Fruit fly (Drosophila melanogaster): Measurements from ENCODE around the gene CkIalpha.

CkIalpha gene

DNA sequence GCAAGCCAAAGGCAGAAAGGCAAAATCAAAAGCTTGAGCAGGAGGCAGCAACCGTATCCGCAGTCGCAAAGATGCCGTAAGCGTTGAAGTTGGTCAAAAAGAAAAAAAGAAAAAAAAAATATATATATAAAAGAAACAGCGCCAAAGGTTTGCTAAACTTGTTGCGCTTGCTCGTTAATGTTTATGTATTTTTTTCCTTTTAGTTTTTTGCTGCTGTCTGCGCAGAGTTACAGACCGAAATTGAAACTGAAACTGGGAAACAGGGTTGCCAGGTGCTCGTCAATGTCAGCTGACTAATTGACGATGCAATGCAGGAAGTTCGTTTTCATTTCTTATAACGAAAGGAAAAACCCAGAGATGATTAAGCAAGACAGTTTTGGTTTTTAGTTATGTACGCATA is 21.9 kb downstream of the CkIalpha start:
- TF ChIP-seq dmrt93B (GFP tag; optimal IDR thresholded peaks at IDR 0.05) = no peak
- no peak for TF ChIP-seq Myc (optimal IDR thresholded peaks at IDR 0.05)
- peak; percentile 4 for TF ChIP-seq Sp1 (GFP tag; optimal IDR thresholded peaks at IDR 0.05)
- no peak for TF ChIP-seq CrebA (GFP tag; optimal IDR thresholded peaks at IDR 0.05; ENCODE audit: borderline replicate concordance)
- TF ChIP-seq Vsx2 (GFP tag; optimal IDR thresholded peaks at IDR 0.05; ENCODE audit: partially characterized antibody) = no peak
- TF ChIP-seq br (GFP tag; optimal IDR thresholded peaks at IDR 0.05) = peak; percentile 3
- peak; percentile 39 for TF ChIP-seq Rel (GFP tag; optimal IDR thresholded peaks at IDR 0.05)
- no peak for TF ChIP-seq Rel (tag; optimal IDR thresholded peaks at IDR 0.05)
- TF ChIP-seq rgr (GFP tag; optimal IDR thresholded peaks at IDR 0.05) = no peak
- TF ChIP-seq h (GFP tag; optimal IDR thresholded peaks at IDR 0.05) = peak; percentile 27
- TF ChIP-seq Dfd (GFP tag; optimal IDR thresholded peaks at IDR 0.05) = no peak
- TF ChIP-seq GATAd (GFP tag; optimal IDR thresholded peaks at IDR 0.05) = no peak
- peak in 1 of 2 experiments; percentile 13 for TF ChIP-seq foxo (GFP tag; optimal IDR thresholded peaks at IDR 0.05)
- TF ChIP-seq sage (GFP tag; optimal IDR thresholded peaks at IDR 0.05) = peak; percentile 48

DNA sequence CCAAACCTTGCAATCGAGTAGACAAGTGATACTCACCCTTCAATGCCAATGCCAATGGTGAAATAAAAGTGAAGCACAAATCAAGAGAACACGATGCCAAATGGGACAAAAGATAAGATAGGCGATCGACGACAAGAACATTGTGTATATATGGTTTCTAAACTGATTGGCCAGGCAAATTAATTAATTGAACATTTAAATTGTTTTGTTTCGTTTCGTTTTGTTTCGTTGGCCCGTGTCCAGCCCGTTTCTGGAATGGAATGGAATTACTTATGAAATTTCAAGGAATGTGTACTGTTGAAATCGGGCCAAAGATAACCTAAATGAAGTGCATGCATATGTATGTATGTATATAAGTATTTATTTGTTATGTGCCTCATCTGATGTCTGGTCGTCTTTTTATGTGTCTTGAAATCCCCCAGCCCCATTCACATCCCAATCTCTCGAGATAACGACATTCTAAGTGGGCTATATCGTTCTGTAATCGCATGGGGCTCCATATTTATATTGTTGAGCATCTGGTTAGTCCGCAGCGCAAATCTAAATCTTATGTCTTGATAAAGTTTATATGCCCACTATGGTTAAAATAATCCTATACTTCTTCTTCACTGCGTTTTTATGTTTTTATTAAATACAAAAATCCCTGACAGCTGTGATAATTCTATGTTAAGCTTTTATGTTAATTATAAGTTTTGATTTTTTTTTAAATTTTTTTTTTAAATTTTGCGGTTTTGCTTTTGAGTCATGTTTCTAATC is 22.6 kb downstream of the CkIalpha start:
- no peak for TF ChIP-seq Hr78 (GFP tag; optimal IDR thresholded peaks at IDR 0.05)
- no peak for TF ChIP-seq lola (GFP tag; optimal IDR thresholded peaks at IDR 0.05)
- no peak for TF ChIP-seq Rel (GFP tag; optimal IDR thresholded peaks at IDR 0.05)
- TF ChIP-seq Rel (tag; optimal IDR thresholded peaks at IDR 0.05) = peak; percentile 76

DNA sequence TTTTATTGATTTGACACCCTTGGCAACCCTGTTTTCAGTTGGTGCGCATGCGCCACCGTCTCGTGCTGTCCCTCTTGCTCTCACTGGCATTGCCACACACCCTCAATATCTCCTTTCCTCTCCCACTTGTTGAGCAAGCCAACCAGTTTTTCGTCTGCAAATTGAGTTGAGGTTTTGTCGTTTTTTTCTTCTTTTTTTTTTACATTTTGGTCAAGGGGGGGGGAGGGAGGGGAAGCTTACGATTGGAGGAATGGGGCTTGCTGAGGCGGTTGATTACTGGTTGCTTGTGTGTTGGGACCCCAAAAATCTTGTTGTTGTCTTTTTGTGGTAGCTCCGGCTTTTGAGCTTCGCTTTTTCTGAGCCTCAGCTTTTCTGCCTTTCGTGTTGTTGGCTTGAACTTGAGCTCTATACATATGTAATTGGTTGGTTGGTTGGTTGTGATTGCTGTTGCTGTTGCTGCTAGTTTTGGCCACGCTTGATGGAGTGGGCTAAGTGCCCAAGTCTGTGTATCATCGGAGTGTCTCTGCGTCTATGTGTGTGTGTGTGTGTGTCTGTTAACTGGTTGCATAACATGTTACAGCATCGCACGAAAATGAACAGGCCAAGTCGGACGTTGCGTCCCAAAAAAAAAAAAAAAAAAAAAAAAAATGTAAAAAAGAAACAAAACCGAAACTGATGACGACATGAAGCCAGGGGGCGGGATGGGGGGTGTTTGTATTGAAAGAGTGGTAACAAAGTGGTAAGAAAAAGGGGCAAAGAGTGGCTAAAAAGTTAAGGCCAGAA is 23.3 kb downstream of the CkIalpha start:
- no peak for TF ChIP-seq OdsH (GFP tag; optimal IDR thresholded peaks at IDR 0.05)
- peak; percentile 72 for TF ChIP-seq jim (GFP tag; optimal IDR thresholded peaks at IDR 0.05)
- TF ChIP-seq dmrt93B (GFP tag; optimal IDR thresholded peaks at IDR 0.05) = no peak
- no peak for TF ChIP-seq pan (optimal IDR thresholded peaks at IDR 0.05)
- peak; percentile 7 for TF ChIP-seq HLH106 (tag; optimal IDR thresholded peaks at IDR 0.05)
- no peak for TF ChIP-seq usp (GFP tag; optimal IDR thresholded peaks at IDR 0.05)
- peak; percentile 38 for TF ChIP-seq brk (GFP tag; optimal IDR thresholded peaks at IDR 0.05)
- peak; percentile 54 for TF ChIP-seq fru (GFP tag; optimal IDR thresholded peaks at IDR 0.05)
- TF ChIP-seq Myc (optimal IDR thresholded peaks at IDR 0.05) = no peak
- TF ChIP-seq dl (GFP tag; optimal IDR thresholded peaks at IDR 0.05; ENCODE audit: insufficient read depth in 1 of 2, partially characterized antibody in 2 of 2) = no peak
- peak; percentile 6 for TF ChIP-seq br (GFP tag; optimal IDR thresholded peaks at IDR 0.05)
- TF ChIP-seq N (GFP tag; optimal IDR thresholded peaks at IDR 0.05) = no peak
- TF ChIP-seq Dif (GFP tag; optimal IDR thresholded peaks at IDR 0.05; ENCODE audit: partially characterized antibody) = no peak
- no peak for TF ChIP-seq CG32264 (GFP tag; optimal IDR thresholded peaks at IDR 0.05)
- TF ChIP-seq woc (GFP tag; optimal IDR thresholded peaks at IDR 0.05) = peak; percentile 18
- TF ChIP-seq ey (GFP tag; optimal IDR thresholded peaks at IDR 0.05) = no peak
- TF ChIP-seq sage (GFP tag; optimal IDR thresholded peaks at IDR 0.05) = peak; percentile 29
- no peak for TF ChIP-seq Mio (GFP tag; optimal IDR thresholded peaks at IDR 0.05)
- TF ChIP-seq dsf (GFP tag; optimal IDR thresholded peaks at IDR 0.05; ENCODE audit: borderline replicate concordance) = no peak
- TF ChIP-seq foxo (GFP tag; optimal IDR thresholded peaks at IDR 0.05) = peak in 1 of 2 experiments; percentile 4
- peak; percentile 39 for TF ChIP-seq Jra (GFP tag; optimal IDR thresholded peaks at IDR 0.05)
- TF ChIP-seq Abd-B (GFP tag; optimal IDR thresholded peaks at IDR 0.05) = no peak
- TF ChIP-seq Vsx2 (GFP tag; optimal IDR thresholded peaks at IDR 0.05; ENCODE audit: partially characterized antibody) = no peak
- peak; percentile 59 for TF ChIP-seq Rel (GFP tag; optimal IDR thresholded peaks at IDR 0.05)
- peak; percentile 41 for TF ChIP-seq Rel (tag; optimal IDR thresholded peaks at IDR 0.05)
- TF ChIP-seq Sp1 (GFP tag; optimal IDR thresholded peaks at IDR 0.05) = peak; percentile 73
- TF ChIP-seq Hr78 (GFP tag; optimal IDR thresholded peaks at IDR 0.05) = no peak
- peak; percentile 63 for TF ChIP-seq Dfd (GFP tag; optimal IDR thresholded peaks at IDR 0.05)
- peak; percentile 81 for TF ChIP-seq psq (GFP tag; optimal IDR thresholded peaks at IDR 0.05)
- TF ChIP-seq rgr (GFP tag; optimal IDR thresholded peaks at IDR 0.05) = no peak
- peak; percentile 6 for TF ChIP-seq Hnf4 (GFP tag; optimal IDR thresholded peaks at IDR 0.05)
- TF ChIP-seq lola (GFP tag; optimal IDR thresholded peaks at IDR 0.05) = no peak
- TF ChIP-seq GATAd (GFP tag; optimal IDR thresholded peaks at IDR 0.05) = no peak
- TF ChIP-seq tai (GFP tag; optimal IDR thresholded peaks at IDR 0.05) = no peak
- TF ChIP-seq h (GFP tag; optimal IDR thresholded peaks at IDR 0.05) = no peak
- TF ChIP-seq sv (GFP tag; optimal IDR thresholded peaks at IDR 0.05) = no peak
- TF ChIP-seq Hr83 (GFP tag; optimal IDR thresholded peaks at IDR 0.05; ENCODE audit: poor library complexity, severe bottlenecking) = no peak
- TF ChIP-seq CrebA (GFP tag; optimal IDR thresholded peaks at IDR 0.05; ENCODE audit: borderline replicate concordance) = peak; percentile 58
- no peak for TF ChIP-seq CG9705 (GFP tag; optimal IDR thresholded peaks at IDR 0.05)
